Worm (Caenorhabditis elegans): ENCODE results near the gene Y10G11A.1.
A peak's percentile ranks its signal among the peaks of the same experiment; 100 is the strongest.

The Y10G11A.1 gene

ce11 chrIV:16388136-16388635 is 36.3 kb upstream of the Y10G11A.1 start (continued):
- TF ChIP-seq hlh-4 (tag; optimal IDR thresholded peaks at IDR 0.05) = no peak
- TF ChIP-seq lin-14 (GFP tag; optimal IDR thresholded peaks at IDR 0.05) = peak; percentile 17
- peak; percentile 66 for TF ChIP-seq snu-23 (GFP tag; optimal IDR thresholded peaks at IDR 0.05)
- no peak for TF ChIP-seq pqm-1 (tag; optimal IDR thresholded peaks at IDR 0.05)
- TF ChIP-seq lir-3 (tag; optimal IDR thresholded peaks at IDR 0.05; ENCODE audit: poor library complexity) = no peak
- peak; percentile 81 for TF ChIP-seq dsc-1 (tag; optimal IDR thresholded peaks at IDR 0.05)
- no peak for TF ChIP-seq egl-13 (tag; optimal IDR thresholded peaks at IDR 0.05)
- TF ChIP-seq nhr-237 (tag; optimal IDR thresholded peaks at IDR 0.05) = no peak
- no peak for TF ChIP-seq zip-4 (GFP tag; optimal IDR thresholded peaks at IDR 0.05)
- TF ChIP-seq pag-3 (tag; optimal IDR thresholded peaks at IDR 0.05; ENCODE audit: borderline replicate concordance, insufficient read depth) = no peak
- peak in 1 of 2 experiments; percentile 16 for TF ChIP-seq ztf-11 (tag; optimal IDR thresholded peaks at IDR 0.05)
- TF ChIP-seq fos-1 (tag; optimal IDR thresholded peaks at IDR 0.05) = no peak
- TF ChIP-seq mdl-1 (tag; optimal IDR thresholded peaks at IDR 0.05) = peak in 1 of 2 experiments; percentile 21
- TF ChIP-seq mep-1 (tag; optimal IDR thresholded peaks at IDR 0.05) = peak; percentile 17
- TF ChIP-seq nhr-90 (tag; optimal IDR thresholded peaks at IDR 0.05; ENCODE audit: poor library complexity) = peak; percentile 44
- no peak for TF ChIP-seq mef-2 (tag; optimal IDR thresholded peaks at IDR 0.05)
- TF ChIP-seq C04F5.9 (tag; optimal IDR thresholded peaks at IDR 0.05) = no peak
- no peak for TF ChIP-seq ceh-8 (GFP tag; optimal IDR thresholded peaks at IDR 0.05)
- no peak for TF ChIP-seq C34B4.2 (tag; optimal IDR thresholded peaks at IDR 0.05)
- TF ChIP-seq ztf-4 (tag; optimal IDR thresholded peaks at IDR 0.05) = no peak
- peak; percentile 65 for TF ChIP-seq rnt-1 (tag; optimal IDR thresholded peaks at IDR 0.05)
- no peak for TF ChIP-seq sup-37 (GFP tag; optimal IDR thresholded peaks at IDR 0.05)
- TF ChIP-seq lin-35 (GFP tag; optimal IDR thresholded peaks at IDR 0.05) = peak; percentile 26 to 66
- no peak for TF ChIP-seq blmp-1 (tag; optimal IDR thresholded peaks at IDR 0.05)
- TF ChIP-seq Y116A8C.19 (tag; optimal IDR thresholded peaks at IDR 0.05; ENCODE audit: borderline replicate concordance) = no peak
- peak; percentile 8 for TF ChIP-seq xbp-1 (tag; optimal IDR thresholded peaks at IDR 0.05)
- TF ChIP-seq ama-1 (optimal IDR thresholded peaks at IDR 0.05) = no peak
- TF ChIP-seq tlp-1 (tag; optimal IDR thresholded peaks at IDR 0.05) = no peak
- TF ChIP-seq fkh-8 (tag; optimal IDR thresholded peaks at IDR 0.05) = peak; percentile 45
- no peak for TF ChIP-seq sox-4 (tag; optimal IDR thresholded peaks at IDR 0.05)
- TF ChIP-seq nhr-77 (tag; optimal IDR thresholded peaks at IDR 0.05) = peak; percentile 44
- no peak for TF ChIP-seq isw-1 (GFP tag; IDR thresholded peaks at IDR 0.05)
- no peak for TF ChIP-seq vab-15 (tag; optimal IDR thresholded peaks at IDR 0.05)
- no peak for TF ChIP-seq nhr-84 (tag; optimal IDR thresholded peaks at IDR 0.05)
- TF ChIP-seq grh-1 (GFP tag; IDR thresholded peaks at IDR 0.05) = no peak
- TF ChIP-seq fkh-4 (tag; optimal IDR thresholded peaks at IDR 0.05; ENCODE audit: borderline replicate concordance) = peak; percentile 70
- peak; percentile 76 for TF ChIP-seq nhr-85 (tag)
- no peak for TF ChIP-seq hpl-2 (GFP tag; optimal IDR thresholded peaks at IDR 0.05)
- peak; percentile 9 for TF ChIP-seq elt-2 (tag; optimal IDR thresholded peaks at IDR 0.05)
- no peak for TF ChIP-seq unc-62 (GFP tag; optimal IDR thresholded peaks at IDR 0.05)
- peak; percentile 63 for TF ChIP-seq nhr-47 (tag; optimal IDR thresholded peaks at IDR 0.05)
- no peak for TF ChIP-seq aly-2 (tag; optimal IDR thresholded peaks at IDR 0.05)
- TF ChIP-seq lsy-2 (tag; optimal IDR thresholded peaks at IDR 0.05) = peak; percentile 21 to 33
- no peak for TF ChIP-seq ets-5 (GFP tag; IDR thresholded peaks at IDR 0.05)
- peak; percentile 25 for TF ChIP-seq tbx-2 (tag; optimal IDR thresholded peaks at IDR 0.05)
- TF ChIP-seq nhr-28 (tag; optimal IDR thresholded peaks at IDR 0.05) = no peak
- TF ChIP-seq elt-3 (tag; optimal IDR thresholded peaks at IDR 0.05) = no peak
- TF ChIP-seq jun-1 (tag; optimal IDR thresholded peaks at IDR 0.05) = no peak
- TF ChIP-seq snpc-4 (tag; optimal IDR thresholded peaks at IDR 0.05) = no peak
- TF ChIP-seq ceh-63 (GFP tag; optimal IDR thresholded peaks at IDR 0.05) = peak; percentile 35
- no peak for TF ChIP-seq nhr-12 (tag; optimal IDR thresholded peaks at IDR 0.05)
- TF ChIP-seq skn-1 (tag; optimal IDR thresholded peaks at IDR 0.05) = no peak
- TF ChIP-seq hlh-17 (GFP tag; optimal IDR thresholded peaks at IDR 0.05; ENCODE audit: borderline replicate concordance) = no peak

All from whole organism, L1 larva.